Worm (Caenorhabditis elegans) whole organism, mixed stage, embryonic: ENCODE measurements around the gene srx-88.

ENCODE experiments used
- lsy-2 ChIP-seq: fragments of 150-350 bp; optimal IDR thresholded peaks from 2 replicates; lab custom pipeline; 2014; ENCODE audit warnings: missing biosample characterization, missing genetic modification characterization
- unc-39 ChIP-seq: fragments of 150-350 bp; optimal IDR thresholded peaks from 2 replicates; lab custom pipeline; 2014; ENCODE audit warnings: missing biosample characterization, missing genetic modification characterization

ce11 chrV:11605227-11605626, 21.9 kb downstream of the srx-88 start:
- TF ChIP-seq lsy-2 (tag; lab: Kevin White, UChicago) (no peak), unc-39 (tag; lab: Kevin White, UChicago) (no peak)
